Worm (Caenorhabditis elegans) whole organism, late embryonic: ENCODE results near the gene phf-32.

Source experiments
- C08G9.2 ChIP-seq: sonication (generic microtip); optimal IDR thresholded peaks from 2 replicates; lab custom pipeline; 2016; ENCODE audit warnings: mild to moderate bottlenecking, missing genetic modification characterization, moderate library complexity, missing compliant biosample characterization
- ahr-1 ChIP-seq: sonication (generic microtip); optimal IDR thresholded peaks from 2 replicates; lab custom pipeline; 2016; ENCODE audit warnings: missing genetic modification characterization, missing compliant biosample characterization
- ceh-14 ChIP-seq: sonication (generic microtip); optimal IDR thresholded peaks from 2 replicates; lab custom pipeline; 2016; ENCODE audit warnings: missing genotype, missing genetic modification characterization, missing compliant biosample characterization
- ceh-19 ChIP-seq: fragments of 200-800 bp; sonication (Bioruptor generic); optimal IDR thresholded peaks from 2 replicates; lab custom pipeline; 2018; ENCODE audit warnings: mild to moderate bottlenecking, missing genetic modification characterization, missing compliant biosample characterization
- ceh-24 ChIP-seq: sonication (generic microtip); optimal IDR thresholded peaks from 2 replicates; lab custom pipeline; 2016; ENCODE audit warnings: mild to moderate bottlenecking, missing genetic modification characterization, missing compliant biosample characterization
- ceh-48 ChIP-seq: sonication (generic microtip); optimal IDR thresholded peaks from 2 replicates; lab custom pipeline; 2016; ENCODE audit warnings: missing genetic modification characterization, inconsistent platforms, missing compliant biosample characterization
- che-1 ChIP-seq: sonication (generic microtip); optimal IDR thresholded peaks from 2 replicates; lab custom pipeline; 2016; ENCODE audit warnings: mild to moderate bottlenecking, missing genetic modification characterization, missing compliant biosample characterization
- dmd-4 ChIP-seq: sonication (generic microtip); optimal IDR thresholded peaks from 2 replicates; lab custom pipeline; 2016; ENCODE audit warnings: borderline replicate concordance, missing genetic modification characterization, missing compliant biosample characterization
- dve-1 ChIP-seq: sonication (generic microtip); optimal IDR thresholded peaks from 2 replicates; lab custom pipeline; 2017; ENCODE audit warnings: antibody characterized with exemption, mild to moderate bottlenecking, missing genetic modification characterization, missing compliant biosample characterization
- elt-2 ChIP-seq: sonication (generic microtip); optimal IDR thresholded peaks from 2 replicates; lab custom pipeline; 2016; ENCODE audit warnings: missing genetic modification reagents, missing genetic modification characterization, missing compliant biosample characterization
- elt-4 ChIP-seq: sonication (generic microtip); optimal IDR thresholded peaks from 2 replicates; lab custom pipeline; 2016; ENCODE audit warnings: missing genetic modification characterization, missing compliant biosample characterization
- ets-4 ChIP-seq: sonication (generic microtip); optimal IDR thresholded peaks from 2 replicates; lab custom pipeline; 2016; ENCODE audit warnings: missing genetic modification characterization, missing compliant biosample characterization
- eyg-1 ChIP-seq: sonication (generic microtip); optimal IDR thresholded peaks from 2 replicates; lab custom pipeline; 2016; ENCODE audit warnings: missing genotype, missing genetic modification characterization, missing compliant biosample characterization
- fkh-10 ChIP-seq: fragments of 150-350 bp; optimal IDR thresholded peaks from 2 replicates; lab custom pipeline; 2014; ENCODE audit warnings: missing biosample characterization, missing genetic modification reagents, missing genetic modification characterization
- fkh-6 ChIP-seq: sonication (generic microtip); optimal IDR thresholded peaks from 2 replicates; lab custom pipeline; 2016; ENCODE audit warnings: missing genetic modification characterization, missing compliant biosample characterization
- gmeb-2 ChIP-seq: sonication (generic microtip); optimal IDR thresholded peaks from 2 replicates; lab custom pipeline; 2016; ENCODE audit warnings: missing genetic modification characterization, inconsistent platforms, missing compliant biosample characterization
- hlh-15 ChIP-seq: sonication (generic microtip); optimal IDR thresholded peaks from 2 replicates; lab custom pipeline; 2016; ENCODE audit warnings: missing genetic modification characterization, missing compliant biosample characterization
- hlh-30 ChIP-seq: sonication (generic microtip); optimal IDR thresholded peaks from 2 replicates; lab custom pipeline; 2017; ENCODE audit warnings: antibody characterized with exemption, missing genetic modification characterization, missing compliant biosample characterization; ENCODE audit not compliant: insufficient read depth
- hlh-8 ChIP-seq: sonication (generic microtip); optimal IDR thresholded peaks from 2 replicates; lab custom pipeline; 2016; ENCODE audit warnings: missing genotype, missing genetic modification characterization, missing compliant biosample characterization
- madf-2 ChIP-seq: sonication (generic microtip); optimal IDR thresholded peaks from 2 replicates; lab custom pipeline; 2017; ENCODE audit warnings: missing genetic modification characterization, missing compliant biosample characterization
- nhr-11 ChIP-seq: fragments of 150-350 bp; optimal IDR thresholded peaks from 2 replicates; lab custom pipeline; 2014; ENCODE audit warnings: missing biosample characterization, missing genetic modification characterization
- nhr-232 ChIP-seq: sonication (generic microtip); optimal IDR thresholded peaks from 2 replicates; lab custom pipeline; 2016; ENCODE audit warnings: missing genetic modification characterization, missing compliant biosample characterization
- pha-4 ChIP-seq: fragments of 150-350 bp; optimal IDR thresholded peaks from 2 replicates; lab custom pipeline; 2018; ENCODE audit warnings: missing biosample characterization, missing genetic modification reagents, missing genetic modification characterization
- rnt-1 ChIP-seq: sonication (generic microtip); optimal IDR thresholded peaks from 2 replicates; lab custom pipeline; 2016; ENCODE audit warnings: missing genetic modification characterization, missing compliant biosample characterization
- sdc-2 ChIP-seq: sonication (generic microtip); optimal IDR thresholded peaks from 2 replicates; lab custom pipeline; 2016; ENCODE audit warnings: missing genotype, missing genetic modification characterization, missing compliant biosample characterization
- sox-2 ChIP-seq: fragments of 200-800 bp; sonication (Bioruptor generic); IDR thresholded peaks from 2 replicates; pipeline ENCODE4 v1.3.6; 2022; ENCODE audit warnings: missing genetic modification reagents, missing genetic modification characterization, missing compliant biosample characterization
- sox-4 ChIP-seq: sonication (generic microtip); optimal IDR thresholded peaks from 2 replicates; lab custom pipeline; 2017; ENCODE audit warnings: mild to moderate bottlenecking, missing genetic modification characterization, inconsistent platforms, missing compliant biosample characterization
- tbx-2 ChIP-seq: sonication (generic microtip); optimal IDR thresholded peaks from 2 replicates; lab custom pipeline; 2016; ENCODE audit warnings: missing genetic modification characterization, missing compliant biosample characterization
- tbx-7 ChIP-seq: sonication (generic microtip); optimal IDR thresholded peaks from 2 replicates; lab custom pipeline; 2016; ENCODE audit warnings: missing genotype, missing genetic modification characterization, missing compliant biosample characterization
- ttx-3 ChIP-seq: sonication (generic microtip); optimal IDR thresholded peaks from 2 replicates; lab custom pipeline; 2016; ENCODE audit warnings: missing genetic modification reagents, missing genetic modification characterization, missing compliant biosample characterization
- unc-3 ChIP-seq, 2 experiments: fragments of 200-800 bp in 1 of 2; sonication (Bioruptor generic) in 1 of 2; sonication (generic microtip) in 1 of 2; conservative IDR thresholded peaks in 1 of 2; optimal IDR thresholded peaks in 1 of 2; 2 replicates each; pipeline versions ENCODE4 v1.3.6 to Lab custom; 2016 to 2022; ENCODE audit warnings: missing compliant biosample characterization in 2 of 2, missing genetic modification characterization in 2 of 2, missing genetic modification reagents in 1 of 2
- unc-86 ChIP-seq: sonication (generic microtip); optimal IDR thresholded peaks from 2 replicates; lab custom pipeline; 2016; ENCODE audit warnings: missing genetic modification characterization, missing compliant biosample characterization
- ztf-16 ChIP-seq: sonication (generic microtip); optimal IDR thresholded peaks from 2 replicates; lab custom pipeline; 2017; ENCODE audit warnings: missing genetic modification characterization, missing compliant biosample characterization

Gene phf-32

ce11 chrX:12337846-12338490 is 31.3 kb downstream of the phf-32 start, which contains the start of gene srd-44:
Gene srd-44 (plus strand): TSS chrX:12338440.
- TF ChIP-seq tbx-2 (no peak), ttx-3 (peak; percentile 23), dve-1 (no peak), elt-2 (tag; lab: Kevin White, UChicago) (peak; percentile 27), sdc-2 (tag; lab: Kevin White, UChicago) (peak; percentile 9), che-1 (tag; lab: Kevin White, UChicago) (peak; percentile 42)
- TF ChIP-seq, all 69 proteins: peak for 4

- TF ChIP-seq nhr-11 (tag; lab: Kevin White, UChicago), result no peak
- TF ChIP-seq hlh-8 (tag; lab: Kevin White, UChicago), result no peak
- TF ChIP-seq ceh-24, result no peak
- TF ChIP-seq madf-2 (tag; lab: Kevin White, UChicago), result no peak
- no peak for TF ChIP-seq ahr-1 (tag; lab: Kevin White, UChicago)
- TF ChIP-seq dmd-4 (tag; lab: Kevin White, UChicago), result no peak
- no peak for TF ChIP-seq elt-2 (tag; lab: Kevin White, UChicago)
- TF ChIP-seq tbx-7 (tag; lab: Kevin White, UChicago), result no peak
- TF ChIP-seq C08G9.2 (tag; lab: Kevin White, UChicago), result no peak
- no peak for TF ChIP-seq sox-4 (tag; lab: Kevin White, UChicago)
- TF ChIP-seq unc-86 (tag; lab: Kevin White, UChicago), result no peak
Observed at ce11 chrX:12341338-12341737, 34.7 kb downstream of the phf-32 start, which contains the start of gene zig-2. Gene zig-2 (minus strand): TSS chrX:12341438.

ce11 chrX:12343279-12343678 is 36.6 kb downstream of the phf-32 start, which contains the start of the genes nspc-9 and nspc-10:
Gene nspc-9 (minus strand): TSS chrX:12343379.
Gene nspc-10 (plus strand): TSS chrX:12343609.
- no peak for TF ChIP-seq ceh-19 (GFP tag; lab: Kevin White, UChicago)
- no peak for TF ChIP-seq ceh-24
- TF ChIP-seq fkh-10, result no peak
- TF ChIP-seq pha-4, result no peak
- TF ChIP-seq fkh-6 (tag; lab: Kevin White, UChicago), result no peak
- no peak for TF ChIP-seq ceh-48 (tag; lab: Kevin White, UChicago)
- no peak for TF ChIP-seq gmeb-2 (tag; lab: Kevin White, UChicago)
- TF ChIP-seq hlh-30 (tag; lab: Kevin White, UChicago), result no peak
- TF ChIP-seq ztf-16 (tag; lab: Kevin White, UChicago), result no peak
- no peak for TF ChIP-seq nhr-232 (tag; lab: Kevin White, UChicago)
- no peak for TF ChIP-seq rnt-1 (tag; lab: Kevin White, UChicago)

ce11 chrX:12346729-12347128 is 40.1 kb downstream of the phf-32 start, which contains the start of gene F42F12.11:
Gene F42F12.11 (plus strand): TSS chrX:12347029.
- TF ChIP-seq fkh-10, result no peak
- no peak for TF ChIP-seq ets-4 (tag; lab: Kevin White, UChicago)
- TF ChIP-seq hlh-8 (tag; lab: Kevin White, UChicago), result no peak
- TF ChIP-seq sox-2 (GFP tag; lab: Robert Waterston, UW), result no peak
- no peak for TF ChIP-seq elt-4 (tag; lab: Kevin White, UChicago)
- TF ChIP-seq ceh-14 (tag; lab: Kevin White, UChicago), result no peak
- no peak for TF ChIP-seq hlh-15 (tag; lab: Kevin White, UChicago)
- TF ChIP-seq ztf-16 (tag; lab: Kevin White, UChicago), result no peak
- TF ChIP-seq rnt-1 (tag; lab: Kevin White, UChicago), result no peak
- no peak for TF ChIP-seq madf-2 (tag; lab: Kevin White, UChicago)
- no peak for TF ChIP-seq unc-3 (GFP tag; conservative IDR thresholded peaks at IDR 0.05; lab: Robert Waterston, UW)
- TF ChIP-seq unc-3 (tag; optimal IDR thresholded peaks at IDR 0.05; lab: Kevin White, UChicago), result no peak
- no peak for TF ChIP-seq eyg-1 (tag; lab: Kevin White, UChicago)
